Fruit fly (Drosophila melanogaster): Measurements from ENCODE around the gene CG3552.
A peak's percentile ranks its signal among the peaks of the same experiment; 100 is the strongest.

CG3552 gene

DNA sequence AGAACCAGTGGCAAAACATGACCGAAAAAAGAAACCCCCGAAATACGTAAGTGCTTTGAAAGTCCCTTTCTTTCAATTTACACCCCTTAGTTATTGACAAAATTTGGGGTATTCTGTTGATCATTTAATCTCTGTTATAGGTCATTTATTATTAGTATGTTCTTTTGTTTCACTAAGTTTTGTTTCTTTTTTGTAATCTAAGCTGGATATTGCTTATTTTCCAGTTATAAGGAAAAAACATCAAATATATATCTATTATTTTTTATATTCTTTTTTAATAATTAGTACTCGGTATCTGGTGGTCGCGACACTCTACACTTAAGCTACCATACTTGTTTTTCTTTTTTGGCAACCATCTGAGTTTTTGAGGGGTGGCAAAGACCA lies 52.5 kb downstream of the CG3552 start (continued):
- TF ChIP-seq CG14441 (GFP tag; IDR thresholded peaks at IDR 0.05), result 0 out of 2 replicates have a peak, but pooled peaks have one; percentile 5
- TF ChIP-seq CG15601 (tag; optimal IDR thresholded peaks at IDR 0.05), result peak; percentile 73
- TF ChIP-seq PHDP (tag; optimal IDR thresholded peaks at IDR 0.05), result peak; percentile 71
- peak; percentile 72 for TF ChIP-seq CG8388 (GFP tag; optimal IDR thresholded peaks at IDR 0.05)
- peak; percentile 63 for TF ChIP-seq Asciz (GFP tag; optimal IDR thresholded peaks at IDR 0.05)
- TF ChIP-seq CG10267 (tag; optimal IDR thresholded peaks at IDR 0.05), result peak; percentile 72
- TF ChIP-seq CG18619 (GFP tag; optimal IDR thresholded peaks at IDR 0.05), result peak; percentile 30
- peak; percentile 31; the same call in 1 of the 2 replicates for TF ChIP-seq CG10366 (GFP tag; IDR thresholded peaks at IDR 0.05)
- TF ChIP-seq CG3281 (GFP tag; optimal IDR thresholded peaks at IDR 0.05), result no peak
- no peak for TF ChIP-seq Hsf (GFP tag; optimal IDR thresholded peaks at IDR 0.05)
- peak; percentile 29; the same call in 1 of the 2 replicates for TF ChIP-seq Drgx (GFP tag; IDR thresholded peaks at IDR 0.05)
- TF ChIP-seq slbo (GFP tag; IDR thresholded peaks at IDR 0.05), result peak; percentile 36; the same call in 1 of the 2 replicates
- TF ChIP-seq CG6813 (GFP tag; optimal IDR thresholded peaks at IDR 0.05), result peak; percentile 30
- no peak for TF ChIP-seq fru (optimal IDR thresholded peaks at IDR 0.05)
- peak; percentile 32; the same call in 1 of the 3 replicates for TF ChIP-seq croc (GFP tag; conservative IDR thresholded peaks at IDR 0.05)
- no peak for TF ChIP-seq hb (GFP tag; IDR thresholded peaks at IDR 0.05; ENCODE audit: partially characterized antibody)
- peak; percentile 80 for TF ChIP-seq CG11504 (tag; optimal IDR thresholded peaks at IDR 0.05)
- no peak for TF ChIP-seq disco-r (GFP tag; optimal IDR thresholded peaks at IDR 0.05)
- TF ChIP-seq CG7745 (tag; optimal IDR thresholded peaks at IDR 0.05), result peak; percentile 39
- TF ChIP-seq Awh (GFP tag; IDR thresholded peaks at IDR 0.05), result no peak
- TF ChIP-seq Doc3 (GFP tag; IDR thresholded peaks at IDR 0.05; ENCODE audit: partially characterized antibody), result no peak
- peak; percentile 71 for TF ChIP-seq CG7839 (tag; optimal IDR thresholded peaks at IDR 0.05)
- no peak for TF ChIP-seq gsb (GFP tag; IDR thresholded peaks at IDR 0.05)
- TF ChIP-seq CG14965 (GFP tag; optimal IDR thresholded peaks at IDR 0.05; ENCODE audit: borderline replicate concordance), result no peak
- TF ChIP-seq ato (GFP tag; IDR thresholded peaks at IDR 0.05; ENCODE audit: partially characterized antibody), result no peak
- TF ChIP-seq zen2 (GFP tag; IDR thresholded peaks at IDR 0.05; ENCODE audit: partially characterized antibody), result no peak
- no peak for TF ChIP-seq pita (GFP tag; optimal IDR thresholded peaks at IDR 0.05)
- peak; percentile 0 for TF ChIP-seq trh (GFP tag; optimal IDR thresholded peaks at IDR 0.05)
- TF ChIP-seq CG11696 (GFP tag; IDR thresholded peaks at IDR 0.05), result no peak
- peak; percentile 1 for TF ChIP-seq CG6683 (GFP tag; optimal IDR thresholded peaks at IDR 0.05)
- no peak for TF ChIP-seq sisA (GFP tag; IDR thresholded peaks at IDR 0.05)
- TF ChIP-seq pum (GFP tag; optimal IDR thresholded peaks at IDR 0.05), result no peak
- TF ChIP-seq Fer1 (GFP tag; optimal IDR thresholded peaks at IDR 0.05), result peak; percentile 34
- TF ChIP-seq CG11695 (GFP tag; IDR thresholded peaks at IDR 0.05), result 0 out of 3 replicates have a peak, but pooled peaks have one; percentile 13
- peak; percentile 43 for TF ChIP-seq CG9817 (tag; optimal IDR thresholded peaks at IDR 0.05)
- peak; percentile 72 for TF ChIP-seq Blimp-1 (GFP tag; optimal IDR thresholded peaks at IDR 0.05)
- no peak for TF ChIP-seq CG4282 (GFP tag; optimal IDR thresholded peaks at IDR 0.05)
- no peak for TF ChIP-seq pfk (GFP tag; optimal IDR thresholded peaks at IDR 0.05)
- no peak for TF ChIP-seq CG32767 (GFP tag; IDR thresholded peaks at IDR 0.05)
- TF ChIP-seq scrt (GFP tag; optimal IDR thresholded peaks at IDR 0.05), result peak; percentile 31
- no peak for TF ChIP-seq sim (GFP tag; IDR thresholded peaks at IDR 0.05)
- no peak for TF ChIP-seq CG16813 (GFP tag; IDR thresholded peaks at IDR 0.05; ENCODE audit: partially characterized antibody)
- no peak for TF ChIP-seq kah (GFP tag; optimal IDR thresholded peaks at IDR 0.05)
- TF ChIP-seq tap (tag; optimal IDR thresholded peaks at IDR 0.05), result peak; percentile 65
- no peak for TF ChIP-seq sc (optimal IDR thresholded peaks at IDR 0.05)
- peak; percentile 32 for TF ChIP-seq sc (GFP tag; optimal IDR thresholded peaks at IDR 0.05)
- no peak for TF ChIP-seq gt (GFP tag; IDR thresholded peaks at IDR 0.05)
- TF ChIP-seq CG6854 (GFP tag; optimal IDR thresholded peaks at IDR 0.05), result no peak
- TF ChIP-seq E2f1 (GFP tag; IDR thresholded peaks at IDR 0.05), result 0 out of 2 replicates have a peak, but pooled peaks have one; percentile 22
- peak; percentile 22 for TF ChIP-seq CG30403 (GFP tag; optimal IDR thresholded peaks at IDR 0.05)

Measured in whole organism, embryonic.